Worm (Caenorhabditis elegans): ENCODE results near the gene nspc-1.

ce11 chrX:8495005-8495404 lies 39.9 kb downstream of the nspc-1 start, which contains the start of gene T01B10.5:
- TF ChIP-seq fkh-10 (GFP tag; optimal IDR thresholded peaks at IDR 0.05) (no peak), elt-3 (tag; optimal IDR thresholded peaks at IDR 0.05) (no peak), nhr-237 (tag; optimal IDR thresholded peaks at IDR 0.05) (no peak), zag-1 (tag; optimal IDR thresholded peaks at IDR 0.05) (no peak), ceh-82 (tag; optimal IDR thresholded peaks at IDR 0.05) (no peak), ceh-16 (tag; optimal IDR thresholded peaks at IDR 0.05) (no peak), elt-1 (tag; optimal IDR thresholded peaks at IDR 0.05) (no peak), pha-4 (tag; optimal IDR thresholded peaks at IDR 0.05) (no peak), fos-1 (tag; optimal IDR thresholded peaks at IDR 0.05) (no peak), lin-39 (tag; optimal IDR thresholded peaks at IDR 0.05) (no peak)

Measured in whole organism, L3 larva.